Worm (Caenorhabditis elegans): ENCODE measurements around the gene fbxa-171.
"Not testable (repeated sequence)": the region's sequence is repeated elsewhere in the genome, so short reads cannot be mapped to it uniquely, and the experiment has no call there.

fbxa-171 gene

DNA sequence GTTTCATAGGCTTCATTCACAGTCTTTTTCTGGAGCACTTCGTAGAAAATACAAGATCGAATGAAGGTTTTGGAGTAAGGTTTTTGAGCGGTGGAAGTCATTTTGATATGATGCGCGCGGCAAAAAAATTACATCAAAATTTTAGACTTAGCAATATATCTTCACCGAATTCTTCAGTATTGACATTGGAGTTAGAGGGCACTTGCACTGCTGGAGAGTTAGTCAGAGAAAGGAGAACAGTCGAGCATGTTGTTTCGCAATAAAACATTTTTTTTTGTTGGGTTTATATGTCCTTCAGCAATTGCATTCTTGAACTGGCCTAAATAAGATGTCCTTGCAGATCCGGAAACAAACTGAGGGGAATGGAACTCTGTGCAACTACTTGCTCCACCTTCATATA is at the start of gene fbxa-171:
TSS of gene fbxa-171 (minus strand) at position 101 of the 400 bp plus-strand sequence.
- TF ChIP-seq unc-62 (GFP tag; optimal IDR thresholded peaks at IDR 0.05) = no peak

ce11 chrV:17614251-17614650 is 48.4 kb upstream of the fbxa-171 start, which contains the start of gene Y6G8.14:
Gene Y6G8.14, minus strand, starts transcription at chrV:17614351.
- TF ChIP-seq unc-62 (GFP tag; optimal IDR thresholded peaks at IDR 0.05) = no peak

DNA sequence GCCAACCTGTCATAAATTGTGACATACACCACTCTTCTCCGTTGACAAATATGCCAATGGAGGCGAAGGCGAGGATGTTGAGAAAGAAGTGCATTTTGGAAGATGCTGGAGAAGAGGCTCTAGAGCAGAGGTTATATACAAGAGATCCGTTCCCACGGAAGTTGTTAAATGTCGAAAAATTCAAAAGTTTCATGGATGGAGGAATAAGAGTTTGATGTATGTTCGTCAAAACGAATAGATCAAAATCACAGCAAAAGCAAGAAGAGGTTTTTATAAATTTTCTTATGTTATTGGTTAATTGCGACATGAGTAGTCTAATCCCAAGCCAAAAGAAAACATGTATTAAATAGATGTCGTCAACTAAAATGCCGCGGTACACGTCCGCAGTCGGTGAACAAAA is 44.7 kb upstream of the fbxa-171 start, which contains the start of gene Y6G8.15:
TSS of gene Y6G8.15 (minus strand) at position 101 of the 400 bp plus-strand sequence.
- not testable (repeated sequence) for TF ChIP-seq unc-62 (GFP tag; optimal IDR thresholded peaks at IDR 0.05)

ce11 chrV:17607797-17608196 is 42.0 kb upstream of the fbxa-171 start, which contains the start of gene srz-91:
Gene srz-91, plus strand, starts transcription at chrV:17608097.
- no peak for TF ChIP-seq unc-62 (GFP tag; optimal IDR thresholded peaks at IDR 0.05)

- not testable (repeated sequence) for TF ChIP-seq unc-62 (GFP tag; optimal IDR thresholded peaks at IDR 0.05)
Measured at ce11 chrV:17606050-17606449, 40.2 kb upstream of the fbxa-171 start, which contains the start of gene Y6G8.16. Gene Y6G8.16, plus strand, starts transcription at chrV:17606350.

DNA sequence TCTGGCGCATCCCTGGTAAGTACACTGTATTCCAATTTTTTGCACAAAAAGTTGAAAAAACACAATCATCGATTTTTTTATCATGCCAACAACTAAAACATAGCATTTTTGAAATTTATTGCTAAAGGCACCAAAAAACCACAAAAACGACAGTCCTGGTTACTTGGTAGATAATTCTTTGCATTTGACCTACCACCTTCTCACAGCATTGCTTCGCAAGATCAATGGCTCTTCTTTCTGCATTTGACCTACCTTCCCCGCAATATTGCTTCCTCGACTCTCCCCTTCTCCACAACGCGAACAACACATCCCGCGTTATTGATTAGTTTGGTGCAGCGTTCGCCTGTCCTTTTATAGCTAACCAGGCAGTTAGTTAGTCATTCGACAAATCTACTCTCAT is 35.7 kb upstream of the fbxa-171 start, which contains the start of gene ztf-25:
TSS of gene ztf-25 (plus strand) at position 301 of the 400 bp plus-strand sequence.
- TF ChIP-seq unc-62 (GFP tag; optimal IDR thresholded peaks at IDR 0.05) = no peak

DNA sequence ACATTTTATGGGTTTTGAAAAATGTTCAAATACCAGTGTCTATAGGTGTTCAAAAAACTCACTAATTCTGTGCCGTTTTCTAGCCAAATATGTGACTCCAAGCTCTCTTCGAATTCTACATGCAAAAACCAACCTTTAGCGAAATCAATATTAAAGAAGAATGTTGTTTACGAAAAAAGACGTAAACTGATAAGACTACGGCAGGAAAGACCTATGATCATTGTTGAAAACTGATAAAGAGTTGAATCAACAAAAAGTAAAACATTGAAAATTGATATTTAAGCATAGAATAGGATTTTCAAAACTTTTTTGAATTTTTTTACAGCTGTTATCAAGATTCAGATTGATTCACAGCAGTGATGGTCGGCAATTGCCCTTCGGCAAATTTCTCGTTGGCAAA is 33.0 kb upstream of the fbxa-171 start, which contains the start of gene Y6G8.2:
TSS of gene Y6G8.2 (minus strand) at position 147 of the 400 bp plus-strand sequence.
- no peak for TF ChIP-seq unc-62 (GFP tag; optimal IDR thresholded peaks at IDR 0.05)

ce11 chrV:17595691-17596090 is 29.9 kb upstream of the fbxa-171 start:
- TF ChIP-seq unc-62 (GFP tag; optimal IDR thresholded peaks at IDR 0.05) = no peak

DNA sequence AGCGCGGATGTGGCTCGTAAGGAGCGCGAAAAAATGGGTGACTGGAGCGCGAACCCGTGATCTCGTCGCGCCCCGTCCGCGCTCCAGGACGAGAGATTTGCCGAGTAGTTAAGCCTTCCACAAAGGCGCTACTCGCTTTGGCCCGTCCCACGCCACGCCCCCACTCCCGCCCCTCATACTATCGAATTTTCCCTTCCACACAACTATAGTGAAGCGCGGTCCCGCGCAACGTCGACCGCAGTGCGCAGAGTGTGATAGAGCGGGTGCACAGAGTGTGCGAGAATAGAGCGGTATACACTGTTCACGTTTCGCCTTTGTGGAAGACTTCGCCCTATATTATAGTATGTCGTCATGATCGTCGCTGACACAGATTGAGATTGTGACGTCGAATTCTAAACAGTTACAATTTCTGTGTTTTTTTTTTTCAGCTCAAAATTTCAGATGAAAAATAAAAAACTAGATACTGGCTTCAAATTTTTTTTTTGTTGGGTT is 18.6 kb upstream of the fbxa-171 start, which contains the start of gene fbxa-133:
TSS of gene fbxa-133 (plus strand) at position 442 of the 492 bp plus-strand sequence.
- TF ChIP-seq unc-62 (GFP tag; optimal IDR thresholded peaks at IDR 0.05) = not testable (repeated sequence)

DNA sequence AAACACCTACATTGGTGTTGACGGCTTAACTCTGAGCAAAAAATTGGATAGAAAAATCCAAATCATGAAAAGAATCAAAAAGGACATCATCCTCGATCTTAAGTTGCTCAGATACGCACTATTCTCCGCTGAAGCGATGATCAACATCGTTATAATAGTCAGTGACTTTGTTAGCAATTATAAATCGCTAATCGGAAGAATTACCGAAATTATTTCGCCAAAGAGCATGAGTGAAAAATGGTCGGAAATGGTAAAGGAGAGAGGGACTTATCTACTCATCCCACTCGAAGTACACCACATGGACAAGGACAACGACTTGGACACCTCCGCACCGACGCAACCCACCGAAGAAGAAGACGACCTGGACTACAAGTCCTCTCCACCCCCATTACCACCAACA is 14.2 kb upstream of the fbxa-171 start:
- no peak for TF ChIP-seq unc-62 (GFP tag; optimal IDR thresholded peaks at IDR 0.05)

ce11 chrV:17566850-17567249 is 1.0 kb upstream of the fbxa-171 start, which contains the start of gene C38D9.2:
Gene C38D9.2, plus strand, starts transcription at chrV:17567150.
- no peak for TF ChIP-seq unc-62 (GFP tag; optimal IDR thresholded peaks at IDR 0.05)

ce11 chrV:17558946-17559345 is 6.9 kb downstream of the fbxa-171 start, which contains the start of gene fbxa-172:
Gene fbxa-172, plus strand, starts transcription at chrV:17559246.
- TF ChIP-seq unc-62 (GFP tag; optimal IDR thresholded peaks at IDR 0.05) = no peak

DNA sequence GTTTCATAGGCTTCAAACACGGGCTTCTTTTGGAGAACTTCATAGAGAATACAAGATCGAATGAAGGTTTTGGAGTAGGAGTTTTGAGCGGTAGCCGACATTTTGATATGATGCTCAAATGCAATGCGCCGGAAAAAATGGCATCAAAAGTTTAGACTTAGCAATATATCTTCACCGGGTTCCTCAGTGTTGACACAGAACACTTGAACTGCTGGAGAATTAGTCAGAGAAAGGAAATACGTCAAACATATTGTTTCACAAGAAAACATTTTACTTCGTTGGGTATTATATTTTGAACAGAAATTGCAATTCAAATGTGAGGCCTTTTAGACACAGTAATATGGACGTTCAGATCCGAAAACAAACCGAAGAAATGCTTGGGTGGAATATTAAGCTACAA is 7.4 kb downstream of the fbxa-171 start, which contains the start of gene fbxa-174:
TSS of gene fbxa-174 (minus strand) at position 101 of the 400 bp plus-strand sequence.
- no peak for TF ChIP-seq unc-62 (GFP tag; optimal IDR thresholded peaks at IDR 0.05)

ce11 chrV:17552759-17553158 is 13.0 kb downstream of the fbxa-171 start, which contains the start of gene C38D9.8:
Gene C38D9.8, minus strand, starts transcription at chrV:17552859.
- no peak for TF ChIP-seq unc-62 (GFP tag; optimal IDR thresholded peaks at IDR 0.05)

ce11 chrV:17551396-17551795 is 14.4 kb downstream of the fbxa-171 start:
- TF ChIP-seq unc-62 (GFP tag; optimal IDR thresholded peaks at IDR 0.05) = no peak

DNA sequence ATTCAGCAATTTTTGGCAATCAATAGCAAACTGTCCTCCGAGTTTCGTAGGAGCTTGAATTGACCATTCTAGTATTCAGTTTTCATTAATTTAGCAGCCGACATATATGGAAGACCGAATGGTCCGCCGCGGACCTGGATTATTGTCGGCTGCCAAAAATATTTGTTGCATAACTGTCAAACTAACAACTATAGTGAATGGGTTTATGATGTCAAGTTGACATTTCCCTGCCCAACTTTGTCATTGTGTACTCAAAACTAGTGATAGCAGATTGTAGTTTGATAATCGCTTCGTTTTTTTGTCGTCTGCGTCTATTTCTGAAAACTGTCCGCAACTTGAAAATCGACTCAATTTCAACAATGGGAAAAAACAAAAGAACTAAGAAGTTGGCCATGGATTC is 16.4 kb downstream of the fbxa-171 start, which contains the start of gene fbxa-176:
TSS of gene fbxa-176 (plus strand) at position 314 of the 400 bp plus-strand sequence.
- TF ChIP-seq unc-62 (GFP tag; optimal IDR thresholded peaks at IDR 0.05) = no peak

ce11 chrV:17548635-17549034 is 17.2 kb downstream of the fbxa-171 start:
- no peak for TF ChIP-seq unc-62 (GFP tag; optimal IDR thresholded peaks at IDR 0.05)
